Worm (Caenorhabditis elegans) whole organism, L4 larva: ENCODE data around the gene sri-24.

ENCODE experiments used
- F37D6.2 ChIP-seq: sonication (generic microtip); optimal IDR thresholded peaks from 2 replicates; lab custom pipeline; 2016; ENCODE audit warnings: mild to moderate bottlenecking, missing genetic modification characterization, missing compliant biosample characterization
- F49E8.2 ChIP-seq: sonication (generic microtip); optimal IDR thresholded peaks from 2 replicates; lab custom pipeline; 2016; ENCODE audit warnings: missing compliant biosample characterization, mild to moderate bottlenecking, missing genetic modification characterization, borderline replicate concordance
- R02D3.7 ChIP-seq: fragments of 150-350 bp; sonication (generic microtip); optimal IDR thresholded peaks from 3 replicates; lab custom pipeline; 2014; ENCODE audit warnings: missing biosample characterization, missing genetic modification characterization
- T20F7.1 ChIP-seq: fragments of 200-800 bp; sonication (Bioruptor generic); optimal IDR thresholded peaks from 2 replicates; lab custom pipeline; 2018; ENCODE audit warnings: mild to moderate bottlenecking, missing genetic modification characterization, missing compliant biosample characterization
- aly-2 ChIP-seq: sonication (generic microtip); optimal IDR thresholded peaks from 2 replicates; lab custom pipeline; 2018; ENCODE audit warnings: missing biosample characterization, missing genetic modification characterization
- attf-4 ChIP-seq: sonication (generic microtip); optimal IDR thresholded peaks from 3 replicates; lab custom pipeline; 2017; ENCODE audit warnings: missing biosample characterization, missing genetic modification characterization
- ceh-28 ChIP-seq: fragments of 150-350 bp; optimal IDR thresholded peaks from 2 replicates; lab custom pipeline; 2014; ENCODE audit warnings: missing biosample characterization, missing genetic modification reagents, missing genetic modification characterization
- ceh-44 ChIP-seq: fragments of 200-800 bp; sonication (Bioruptor generic); IDR thresholded peaks from 2 replicates; pipeline ENCODE4 v1.3.6; 2022; ENCODE audit warnings: missing genetic modification reagents, missing genetic modification characterization, missing compliant biosample characterization
- ceh-82 ChIP-seq: sonication (generic microtip); optimal IDR thresholded peaks from 2 replicates; lab custom pipeline; 2017; ENCODE audit warnings: missing biosample characterization, missing genetic modification characterization
- cey-2 ChIP-seq: sonication (generic microtip); optimal IDR thresholded peaks from 3 replicates; lab custom pipeline; 2017; ENCODE audit warnings: missing genetic modification characterization, mild to moderate bottlenecking, missing compliant biosample characterization, antibody characterized with exemption, borderline replicate concordance; ENCODE audit not compliant: insufficient read depth
- ctbp-1 ChIP-seq: fragments of 200-800 bp; sonication (Bioruptor generic); IDR thresholded peaks from 2 replicates; pipeline ENCODE4 v1.3.6; 2022; ENCODE audit warnings: missing genetic modification reagents, missing genetic modification characterization, missing compliant biosample characterization
- daf-16 ChIP-seq, 3 experiments: sonication (generic microtip); optimal IDR thresholded peaks; 2 replicates each; lab custom pipeline; 2016 to 2017; ENCODE audit warnings: missing genetic modification characterization in 3 of 3, missing genetic modification reagents in 3 of 3, mild to moderate bottlenecking in 2 of 3, missing compliant biosample characterization in 2 of 3, missing biosample characterization in 1 of 3, moderate library complexity in 1 of 3
- dmd-6 ChIP-seq: fragments of 200-800 bp; sonication (Bioruptor generic); IDR thresholded peaks from 2 replicates; pipeline ENCODE4 v1.3.6; 2022; ENCODE audit warnings: missing genetic modification reagents, missing genetic modification characterization, missing compliant biosample characterization
- dpl-1 ChIP-seq: fragments of 150-350 bp; optimal IDR thresholded peaks from 2 replicates; lab custom pipeline; 2014; ENCODE audit warnings: missing biosample characterization, missing genetic modification reagents, missing genetic modification characterization
- egl-43 ChIP-seq: fragments of 200-800 bp; sonication (Bioruptor generic); IDR thresholded peaks from 2 replicates; pipeline ENCODE4 v1.3.6; 2022; ENCODE audit warnings: missing genetic modification reagents, missing genetic modification characterization, missing compliant biosample characterization
- hif-1 ChIP-seq, 2 experiments: sonication (generic microtip); optimal IDR thresholded peaks; 2 replicates each; lab custom pipeline; 2016 to 2017; ENCODE audit warnings: missing compliant biosample characterization in 2 of 2, missing genetic modification characterization in 2 of 2, missing genetic modification reagents in 2 of 2, missing genotype in 2 of 2, mild to moderate bottlenecking in 1 of 2
- hlh-30 ChIP-seq: sonication (generic microtip); optimal IDR thresholded peaks from 2 replicates; lab custom pipeline; 2017; ENCODE audit warnings: antibody characterized with exemption, mild to moderate bottlenecking, missing genetic modification characterization, missing compliant biosample characterization; ENCODE audit not compliant: insufficient read depth
- lin-1 ChIP-seq: fragments of 200-800 bp; sonication (Bioruptor generic); IDR thresholded peaks from 2 replicates; pipeline ENCODE4 v1.3.6; 2022; ENCODE audit warnings: missing genetic modification reagents, missing genetic modification characterization, missing compliant biosample characterization
- lin-13 ChIP-seq: fragments of 150-350 bp; optimal IDR thresholded peaks from 2 replicates; lab custom pipeline; 2014; ENCODE audit warnings: missing biosample characterization, missing genetic modification reagents, missing genetic modification characterization
- lin-15B ChIP-seq: fragments of 150-350 bp; sonication (generic microtip); optimal IDR thresholded peaks from 3 replicates; lab custom pipeline; 2014; ENCODE audit warnings: missing biosample characterization, missing genetic modification characterization
- lin-29 ChIP-seq: fragments of 200-800 bp; sonication (Bioruptor generic); IDR thresholded peaks from 2 replicates; pipeline ENCODE4 v1.3.6; 2022; ENCODE audit warnings: missing genetic modification reagents, missing genetic modification characterization, missing compliant biosample characterization
- lin-39 ChIP-seq: fragments of 150-350 bp; optimal IDR thresholded peaks from 2 replicates; lab custom pipeline; 2014; ENCODE audit warnings: missing biosample characterization, missing genetic modification reagents, missing genetic modification characterization
- madf-9 ChIP-seq: fragments of 200-800 bp; sonication (Bioruptor generic); conservative IDR thresholded peaks from 2 replicates; pipeline ENCODE4 v1.3.6; 2022; ENCODE audit warnings: missing genetic modification reagents, missing genetic modification characterization, missing compliant biosample characterization
- mep-1 ChIP-seq: fragments of 150-350 bp; sonication (generic microtip); optimal IDR thresholded peaks from 3 replicates; lab custom pipeline; 2014; ENCODE audit warnings: missing biosample characterization, missing genetic modification characterization
- mxl-3 ChIP-seq: fragments of 200-800 bp; sonication (Bioruptor generic); optimal IDR thresholded peaks from 2 replicates; lab custom pipeline; 2018; ENCODE audit warnings: mild to moderate bottlenecking, missing genetic modification characterization, missing compliant biosample characterization
- nhr-11 ChIP-seq: fragments of 150-350 bp; optimal IDR thresholded peaks from 2 replicates; lab custom pipeline; 2014; ENCODE audit warnings: missing biosample characterization, missing genetic modification characterization
- nhr-111 ChIP-seq: fragments of 200-800 bp; sonication (Bioruptor generic); optimal IDR thresholded peaks from 2 replicates; lab custom pipeline; 2018; ENCODE audit warnings: mild to moderate bottlenecking, missing genetic modification characterization, missing compliant biosample characterization
- nhr-237 ChIP-seq: sonication (generic microtip); optimal IDR thresholded peaks from 2 replicates; lab custom pipeline; 2017; ENCODE audit warnings: missing biosample characterization, missing genetic modification characterization
- nhr-25 ChIP-seq: sonication (generic microtip); optimal IDR thresholded peaks from 2 replicates; lab custom pipeline; 2017; ENCODE audit warnings: missing genetic modification characterization, mild to moderate bottlenecking, missing compliant biosample characterization, antibody characterized with exemption, moderate library complexity, borderline replicate concordance; ENCODE audit not compliant: insufficient read depth
- nhr-28 ChIP-seq: fragments of 150-350 bp; optimal IDR thresholded peaks from 2 replicates; lab custom pipeline; 2014; ENCODE audit warnings: missing biosample characterization, missing genetic modification characterization
- nhr-42 ChIP-seq: fragments of 200-800 bp; sonication (Bioruptor generic); IDR thresholded peaks from 2 replicates; pipeline ENCODE4 v1.3.6; 2022; ENCODE audit warnings: missing genetic modification characterization, missing compliant biosample characterization
- nhr-76 ChIP-seq: fragments of 150-350 bp; optimal IDR thresholded peaks from 2 replicates; lab custom pipeline; 2014; ENCODE audit warnings: missing biosample characterization, missing genetic modification characterization
- pha-4 ChIP-seq, 2 experiments: fragments of 150-350 bp in 1 of 2; fragments of 200-800 bp in 1 of 2; sonication (Bioruptor generic) in 1 of 2; IDR thresholded peaks in 1 of 2; optimal IDR thresholded peaks in 1 of 2; 2 replicates each; pipeline versions ENCODE4 v1.3.6 to Lab custom; 2014 to 2022; ENCODE audit warnings: missing genetic modification characterization in 2 of 2, missing genetic modification reagents in 2 of 2, missing biosample characterization in 1 of 2, missing compliant biosample characterization in 1 of 2
- php-3 ChIP-seq: fragments of 200-800 bp; sonication (Bioruptor generic); IDR thresholded peaks from 2 replicates; pipeline ENCODE4 v1.3.6; 2022; ENCODE audit warnings: missing genetic modification reagents, missing genetic modification characterization, missing compliant biosample characterization
- rbr-2 ChIP-seq: sonication (generic microtip); optimal IDR thresholded peaks from 2 replicates; lab custom pipeline; 2016; ENCODE audit warnings: missing genotype, missing genetic modification characterization, missing compliant biosample characterization
- sdz-12 ChIP-seq: fragments of 200-800 bp; sonication (Bioruptor generic); optimal IDR thresholded peaks from 2 replicates; lab custom pipeline; 2018; ENCODE audit warnings: mild to moderate bottlenecking, missing genetic modification characterization, missing compliant biosample characterization
- skn-1 ChIP-seq: fragments of 150-350 bp; optimal IDR thresholded peaks from 2 replicates; lab custom pipeline; 2014; ENCODE audit warnings: missing biosample characterization, missing genetic modification characterization
- snpc-1.2 ChIP-seq: fragments of 200-800 bp; sonication (Bioruptor generic); IDR thresholded peaks from 2 replicates; pipeline ENCODE4 v1.3.6; 2022; ENCODE audit warnings: missing genetic modification reagents, missing genetic modification characterization, missing compliant biosample characterization
- snpc-4 ChIP-seq: fragments of 150-350 bp; optimal IDR thresholded peaks from 2 replicates; lab custom pipeline; 2014; ENCODE audit warnings: missing biosample characterization, missing genetic modification characterization
- spr-3 ChIP-seq: fragments of 200-800 bp; sonication (Bioruptor generic); optimal IDR thresholded peaks from 2 replicates; lab custom pipeline; 2018; ENCODE audit warnings: mild to moderate bottlenecking, missing genetic modification characterization, missing compliant biosample characterization
- unc-130 ChIP-seq: sonication (generic microtip); optimal IDR thresholded peaks from 2 replicates; lab custom pipeline; 2016; ENCODE audit warnings: missing genetic modification reagents, missing genetic modification characterization, missing compliant biosample characterization
- unc-39 ChIP-seq: sonication (generic microtip); optimal IDR thresholded peaks from 2 replicates; lab custom pipeline; 2017; ENCODE audit warnings: missing biosample characterization, missing genetic modification characterization
- zip-2 ChIP-seq: fragments of 150-350 bp; optimal IDR thresholded peaks from 2 replicates; lab custom pipeline; 2014; ENCODE audit warnings: missing biosample characterization, missing genetic modification characterization
- ztf-11 ChIP-seq: fragments of 150-350 bp; optimal IDR thresholded peaks from 2 replicates; lab custom pipeline; 2014; ENCODE audit warnings: missing biosample characterization, missing genetic modification characterization
- ztf-7 ChIP-seq: fragments of 150-350 bp; optimal IDR thresholded peaks from 2 replicates; lab custom pipeline; 2014; ENCODE audit warnings: missing biosample characterization, missing genetic modification characterization

The sri-24 gene

DNA sequence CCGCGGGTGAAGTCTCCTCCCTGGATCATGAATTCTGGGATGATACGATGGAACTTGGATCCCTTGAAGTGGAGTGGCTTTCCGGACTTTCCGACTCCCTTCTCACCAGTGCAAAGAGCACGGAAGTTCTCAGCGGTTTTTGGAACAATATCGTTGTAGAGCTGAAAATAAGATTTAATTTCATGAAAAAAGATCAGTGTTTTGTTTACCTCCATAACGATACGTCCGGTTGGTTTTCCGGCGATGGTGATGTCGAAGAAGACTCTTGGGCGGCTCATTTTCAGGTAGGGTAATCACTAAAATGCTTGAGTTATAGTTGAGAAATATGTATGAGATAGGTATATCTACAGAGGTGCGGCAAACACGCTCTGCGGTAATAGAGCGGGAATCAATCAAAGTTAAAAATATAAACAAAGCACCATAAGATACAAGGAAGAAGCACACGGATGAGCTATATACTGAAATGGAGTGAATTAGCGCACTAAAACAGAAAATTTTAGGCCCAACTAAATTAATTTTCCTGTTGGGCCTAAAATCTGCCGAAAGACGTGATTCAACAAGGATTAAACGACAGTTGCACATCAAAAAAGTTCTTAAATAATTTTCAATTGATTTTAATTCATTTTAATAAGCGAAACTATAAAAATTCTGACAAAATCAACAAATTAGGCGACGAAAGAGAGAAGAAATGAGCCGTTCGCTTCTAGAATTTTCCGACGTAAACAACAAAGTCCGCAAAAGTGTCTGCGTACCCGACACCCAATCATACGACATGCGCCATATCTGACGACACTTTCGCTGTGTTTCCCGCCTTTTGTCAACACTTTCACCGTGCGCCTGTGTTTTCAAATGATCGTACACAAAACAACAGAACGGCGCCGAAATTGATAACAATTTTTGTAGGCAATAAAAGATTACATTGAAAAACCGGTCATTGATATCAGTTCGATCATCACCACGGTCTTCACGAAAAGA, 24.6 kb upstream of the sri-24 start, which contains the start of the genes cyn-7 and bath-36 (continued):
- TF ChIP-seq zip-2 (tag; lab: Kevin White, UChicago): peak; percentile 18
- TF ChIP-seq unc-39: no peak
- no peak for TF ChIP-seq F49E8.2 (tag; lab: Kevin White, UChicago)
- TF ChIP-seq nhr-42: 0 out of 2 replicates have a peak, but pooled peaks have one; percentile 39
- TF ChIP-seq rbr-2 (tag; lab: Kevin White, UChicago): peak; percentile 69
- TF ChIP-seq unc-130 (GFP tag; lab: Kevin White, UChicago): no peak
- TF ChIP-seq egl-43 (GFP tag; lab: Robert Waterston, UW): no peak
- TF ChIP-seq snpc-1.2 (GFP tag; lab: Robert Waterston, UW): no peak
- no peak for TF ChIP-seq spr-3 (GFP tag; lab: Kevin White, UChicago)
- TF ChIP-seq php-3 (GFP tag; lab: Robert Waterston, UW): 0 out of 2 replicates have a peak, but pooled peaks have one; percentile 34
- peak; percentile 71 for TF ChIP-seq nhr-11 (tag; lab: Kevin White, UChicago)
- TF ChIP-seq lin-1: no peak
- no peak for TF ChIP-seq ceh-28 (tag; lab: Kevin White, UChicago)
- no peak for TF ChIP-seq ceh-82 (tag; lab: Kevin White, UChicago)
- peak; percentile 81 for TF ChIP-seq dpl-1 (GFP tag; lab: Kevin White, UChicago)
- TF ChIP-seq ztf-11: no peak
- TF ChIP-seq lin-13: peak; percentile 62
- no peak for TF ChIP-seq lin-29 (GFP tag; lab: Robert Waterston, UW)
- peak; percentile 78 for TF ChIP-seq mxl-3 (GFP tag; lab: Kevin White, UChicago)
- no peak for TF ChIP-seq sdz-12 (GFP tag; lab: Kevin White, UChicago)
- no peak for TF ChIP-seq ceh-44 (GFP tag; lab: Robert Waterston, UW)
- no peak for TF ChIP-seq attf-4 (tag; lab: Kevin White, UChicago)
- no peak for TF ChIP-seq skn-1
- peak; percentile 97 for TF ChIP-seq nhr-28 (tag; lab: Kevin White, UChicago)

DNA sequence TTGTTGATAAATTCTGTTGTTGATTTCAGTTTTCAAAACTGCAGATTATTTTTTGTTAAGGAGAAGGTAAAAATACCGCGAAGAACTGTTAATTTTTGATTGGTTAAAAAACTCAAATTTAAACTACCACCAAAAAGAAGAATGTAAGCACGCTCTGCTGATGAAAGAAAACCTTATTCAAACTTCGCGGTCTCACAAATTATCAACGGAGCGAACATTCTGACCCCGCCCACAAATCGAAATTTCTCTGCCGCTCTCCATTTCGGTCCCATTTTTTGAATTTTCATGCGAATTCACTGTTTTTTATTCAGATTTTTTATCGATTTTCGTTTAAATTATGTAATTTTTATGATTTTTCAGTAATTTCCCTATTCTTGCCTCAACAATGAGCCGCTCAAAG, 22.4 kb upstream of the sri-24 start, which contains the start of gene cyn-3:
Gene cyn-3 (plus strand): TSS at position 361 of the 400 bp plus-strand sequence.
- TF ChIP-seq ztf-7 (tag; lab: Kevin White, UChicago): peak; percentile 63
- TF ChIP-seq R02D3.7 (tag; lab: Kevin White, UChicago): no peak
- TF ChIP-seq lin-39: no peak
- TF ChIP-seq attf-4 (tag; lab: Kevin White, UChicago): no peak
- peak in 1 of 2 experiments; percentile 60 for TF ChIP-seq hif-1 (tag; optimal IDR thresholded peaks at IDR 0.05; lab: Kevin White, UChicago)
- TF ChIP-seq unc-130 (GFP tag; lab: Kevin White, UChicago): peak; percentile 31
- TF ChIP-seq cey-2 (tag; lab: Kevin White, UChicago): no peak
- no peak for TF ChIP-seq php-3 (GFP tag; lab: Robert Waterston, UW)
- TF ChIP-seq dmd-6 (GFP tag; lab: Robert Waterston, UW): peak; percentile 66
- TF ChIP-seq egl-43 (GFP tag; lab: Robert Waterston, UW): no peak
- no peak for TF ChIP-seq nhr-76
- peak; percentile 46 for TF ChIP-seq lin-15B
- no peak for TF ChIP-seq madf-9 (GFP tag; lab: Robert Waterston, UW)
- 0 out of 2 replicates have a peak, but pooled peaks have one; percentile 44 for TF ChIP-seq pha-4 (GFP tag; IDR thresholded peaks at IDR 0.05; lab: Robert Waterston, UW)
- peak; percentile 71 for TF ChIP-seq pha-4 (tag; optimal IDR thresholded peaks at IDR 0.05; lab: Kevin White, UChicago)
- TF ChIP-seq ceh-44 (GFP tag; lab: Robert Waterston, UW): no peak
- TF ChIP-seq nhr-11 (tag; lab: Kevin White, UChicago): peak; percentile 69
- no peak for TF ChIP-seq snpc-4 (tag; lab: Kevin White, UChicago)
- TF ChIP-seq hlh-30 (tag; lab: Kevin White, UChicago): peak; percentile 79
- TF ChIP-seq nhr-111 (GFP tag; lab: Kevin White, UChicago): no peak
- peak; percentile 77 for TF ChIP-seq T20F7.1 (GFP tag; lab: Kevin White, UChicago)
- TF ChIP-seq ctbp-1 (GFP tag; lab: Robert Waterston, UW): peak; percentile 67
- peak in 1 of 2 experiments; percentile 35 for TF ChIP-seq daf-16 (GFP tag; optimal IDR thresholded peaks at IDR 0.05; lab: Kevin White, UChicago)
- TF ChIP-seq daf-16 (tag; optimal IDR thresholded peaks at IDR 0.05; lab: Kevin White, UChicago): peak; percentile 65
- peak; percentile 28 for TF ChIP-seq nhr-25 (tag; lab: Kevin White, UChicago)
- peak; percentile 45 for TF ChIP-seq F37D6.2 (tag; lab: Kevin White, UChicago)
- no peak for TF ChIP-seq aly-2 (tag; lab: Kevin White, UChicago)
- TF ChIP-seq nhr-237: no peak
- TF ChIP-seq dpl-1 (GFP tag; lab: Kevin White, UChicago): peak; percentile 99
- TF ChIP-seq snpc-1.2 (GFP tag; lab: Robert Waterston, UW): peak; percentile 28; the same call in 1 of the 2 replicates
- TF ChIP-seq mep-1 (tag; lab: Kevin White, UChicago): peak; percentile 86
